Worm (Caenorhabditis elegans) whole organism, midembryonic: ENCODE results near the gene his-60.
A peak's percentile ranks its signal among the peaks of the same experiment; 100 is the strongest.

Experiments used
- T22C8.4 ChIP-seq: fragments of 200-800 bp; sonication (Bioruptor generic); IDR thresholded peaks from 2 replicates; pipeline ENCODE4 v1.3.6; 2022; ENCODE audit warnings: missing genetic modification characterization, missing compliant biosample characterization
- cog-1 ChIP-seq: sonication (generic microtip); optimal IDR thresholded peaks from 2 replicates; lab custom pipeline; 2016; ENCODE audit warnings: missing genetic modification characterization, missing compliant biosample characterization
- flt-1 ChIP-seq: fragments of 200-800 bp; sonication (Bioruptor generic); IDR thresholded peaks from 2 replicates; pipeline ENCODE4 v1.3.6; 2022; ENCODE audit warnings: missing genetic modification characterization, missing compliant biosample characterization
- klf-2 ChIP-seq: fragments of 200-800 bp; sonication (Bioruptor generic); conservative IDR thresholded peaks from 2 replicates; pipeline ENCODE4 v1.3.6; 2022; ENCODE audit warnings: missing genetic modification reagents, missing genetic modification characterization, missing compliant biosample characterization
- med-1 ChIP-seq: sonication (generic microtip); optimal IDR thresholded peaks from 2 replicates; lab custom pipeline; 2017; ENCODE audit warnings: missing genetic modification characterization, mild to moderate bottlenecking, missing compliant biosample characterization, antibody characterized with exemption, missing genetic modification reagents; ENCODE audit not compliant: insufficient read depth
- ref-1 ChIP-seq: fragments of 200-800 bp; sonication (Bioruptor generic); conservative IDR thresholded peaks from 2 replicates; pipeline ENCODE4 v1.3.6; 2022; ENCODE audit warnings: missing genetic modification reagents, missing genetic modification characterization, missing compliant biosample characterization
- tab-1 ChIP-seq: fragments of 200-800 bp; sonication (Bioruptor generic); IDR thresholded peaks from 2 replicates; pipeline ENCODE4 v1.3.6; 2022; ENCODE audit warnings: missing genetic modification characterization, missing compliant biosample characterization
- ztf-23 ChIP-seq: fragments of 200-800 bp; sonication (Bioruptor generic); IDR thresholded peaks from 2 replicates; pipeline ENCODE4 v1.3.6; 2022; ENCODE audit warnings: missing genetic modification reagents, missing genetic modification characterization, missing compliant biosample characterization
- ztf-29 ChIP-seq: fragments of 200-800 bp; sonication (Bioruptor generic); IDR thresholded peaks from 2 replicates; pipeline ENCODE4 v1.3.6; 2022; ENCODE audit warnings: missing genetic modification reagents, missing genetic modification characterization, missing compliant biosample characterization

The his-60 gene

DNA sequence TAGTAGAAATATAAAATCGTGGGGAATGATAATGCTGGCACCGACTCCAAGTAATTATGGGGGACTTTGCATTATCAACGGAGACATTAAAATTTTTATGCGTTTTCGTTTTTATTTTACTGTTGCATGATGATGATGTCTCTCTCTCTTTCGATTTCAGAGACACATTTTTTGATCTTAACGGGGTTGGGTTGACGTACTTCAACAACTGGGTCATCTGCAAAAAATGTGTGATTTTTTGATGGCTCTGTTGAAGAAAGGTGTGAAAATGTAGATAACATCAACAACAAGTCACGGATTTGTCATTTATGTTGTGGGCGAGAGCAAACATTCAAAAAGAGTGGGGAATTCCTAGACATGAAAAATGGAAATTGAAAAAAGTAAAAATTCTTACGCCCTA lies 13.5 kb upstream of the his-60 start, which contains the start of gene F55G1.15:
F55G1.15 (minus strand) TSS at position 101 of the 400 bp plus-strand sequence.
- TF ChIP-seq tab-1 (GFP tag; lab: Robert Waterston, UW): no peak
- no peak for TF ChIP-seq ztf-29 (GFP tag; lab: Robert Waterston, UW)
- TF ChIP-seq med-1 (GFP tag; lab: Kevin White, UChicago): no peak
- TF ChIP-seq flt-1: no peak
- TF ChIP-seq cog-1 (tag; lab: Kevin White, UChicago): no peak
- TF ChIP-seq ref-1: no peak
- TF ChIP-seq T22C8.4 (GFP tag; lab: Robert Waterston, UW): no peak
- TF ChIP-seq klf-2 (GFP tag; lab: Robert Waterston, UW): no peak
- TF ChIP-seq ztf-23: no peak

DNA sequence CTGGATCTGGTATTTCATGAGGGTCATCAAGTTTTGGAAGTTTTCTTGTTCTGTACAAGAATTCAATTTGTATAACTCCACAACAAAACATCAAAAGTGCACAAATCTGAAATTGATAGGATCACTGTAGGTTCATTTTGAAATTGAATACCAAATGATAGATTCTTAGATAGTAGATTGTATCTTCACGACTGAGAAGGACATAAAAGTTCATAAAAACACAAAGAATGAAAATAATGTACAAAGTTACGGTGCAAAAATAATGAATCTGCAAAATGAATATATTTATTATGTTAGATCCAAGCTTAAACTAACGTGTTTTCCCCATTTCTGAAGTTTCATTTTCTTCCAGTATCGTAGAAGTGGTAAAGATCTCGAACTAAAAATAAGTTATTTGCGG lies 13.1 kb upstream of the his-60 start:
- TF ChIP-seq T22C8.4 (GFP tag; lab: Robert Waterston, UW) (no peak), klf-2 (GFP tag; lab: Robert Waterston, UW) (no peak), ref-1 (no peak), flt-1 (no peak), cog-1 (tag; lab: Kevin White, UChicago) (no peak), ztf-29 (GFP tag; lab: Robert Waterston, UW) (no peak), tab-1 (GFP tag; lab: Robert Waterston, UW) (no peak), med-1 (GFP tag; lab: Kevin White, UChicago) (no peak), ztf-23 (no peak)

DNA sequence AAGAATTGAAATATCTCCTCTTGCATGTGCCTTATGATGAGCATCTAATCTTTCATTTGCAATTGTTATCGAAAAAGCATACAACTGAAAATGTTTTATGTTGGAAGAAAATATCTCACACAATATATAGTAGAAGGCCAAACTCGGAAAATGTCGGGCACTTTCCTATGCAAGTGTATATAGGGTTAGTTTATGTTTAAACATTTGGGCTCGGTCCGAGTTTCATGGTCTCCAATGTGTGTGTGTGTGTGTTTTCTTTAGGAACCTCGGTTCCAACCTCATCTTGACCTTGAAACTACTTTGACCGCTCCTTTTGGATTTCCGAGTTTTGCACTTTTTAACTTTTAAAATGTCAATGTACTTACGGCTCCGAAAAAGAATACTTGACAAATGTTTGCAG lies 11.5 kb upstream of the his-60 start:
- TF ChIP-seq flt-1 (no peak), cog-1 (tag; lab: Kevin White, UChicago) (no peak), klf-2 (GFP tag; lab: Robert Waterston, UW) (no peak), tab-1 (GFP tag; lab: Robert Waterston, UW) (no peak), ztf-29 (GFP tag; lab: Robert Waterston, UW) (no peak), ztf-23 (no peak), T22C8.4 (GFP tag; lab: Robert Waterston, UW) (no peak), ref-1 (no peak), med-1 (GFP tag; lab: Kevin White, UChicago) (no peak)

DNA sequence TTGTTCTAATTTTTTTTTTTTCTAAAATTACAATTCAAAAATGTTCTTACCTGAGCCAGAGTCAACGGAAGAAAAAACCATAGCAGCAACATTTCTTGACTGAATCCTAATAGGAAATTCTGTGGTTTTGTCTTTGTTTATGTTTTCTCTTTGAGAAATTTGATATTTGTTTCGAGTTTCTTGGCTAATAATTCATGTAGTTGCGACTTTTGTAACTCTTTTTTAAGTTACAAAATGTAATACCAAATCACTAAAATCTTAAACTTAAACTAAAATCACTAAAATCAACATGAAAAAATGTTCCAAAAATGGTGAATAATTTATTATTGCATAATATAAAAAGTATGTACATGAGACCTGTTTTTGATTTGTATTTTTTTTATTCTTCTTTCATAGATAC lies 10.0 kb upstream of the his-60 start, which contains the start of gene egas-4:
egas-4 (minus strand) TSS at position 101 of the 400 bp plus-strand sequence.
- TF ChIP-seq flt-1: no peak
- TF ChIP-seq ztf-29 (GFP tag; lab: Robert Waterston, UW): no peak
- TF ChIP-seq klf-2 (GFP tag; lab: Robert Waterston, UW): no peak
- TF ChIP-seq tab-1 (GFP tag; lab: Robert Waterston, UW): no peak
- no peak for TF ChIP-seq cog-1 (tag; lab: Kevin White, UChicago)
- no peak for TF ChIP-seq T22C8.4 (GFP tag; lab: Robert Waterston, UW)
- TF ChIP-seq ztf-23: no peak
- no peak for TF ChIP-seq ref-1
- no peak for TF ChIP-seq med-1 (GFP tag; lab: Kevin White, UChicago)

DNA sequence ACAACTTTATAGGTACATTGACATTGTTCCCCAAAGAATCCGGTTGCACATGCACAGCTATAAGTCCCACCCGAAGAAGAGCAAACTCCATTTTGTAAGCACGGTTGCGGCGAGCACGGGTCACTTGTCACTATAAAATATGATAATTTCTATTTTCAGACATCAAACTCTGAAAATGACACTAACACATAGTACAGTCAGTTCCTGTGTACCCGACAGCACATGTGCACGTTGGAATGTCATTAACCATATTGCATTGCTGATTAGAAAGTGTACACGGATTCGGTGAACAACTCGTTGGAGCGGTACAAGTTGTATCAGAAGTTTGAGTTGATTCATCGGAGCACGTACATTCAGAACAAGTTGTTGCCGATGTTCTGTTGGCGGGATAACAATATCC lies 9.4 kb upstream of the his-60 start:
- TF ChIP-seq flt-1 (no peak), ztf-29 (GFP tag; lab: Robert Waterston, UW) (no peak), tab-1 (GFP tag; lab: Robert Waterston, UW) (no peak), T22C8.4 (GFP tag; lab: Robert Waterston, UW) (no peak), med-1 (GFP tag; lab: Kevin White, UChicago) (no peak), ztf-23 (no peak), klf-2 (GFP tag; lab: Robert Waterston, UW) (no peak), cog-1 (tag; lab: Kevin White, UChicago) (no peak), ref-1 (no peak)

DNA sequence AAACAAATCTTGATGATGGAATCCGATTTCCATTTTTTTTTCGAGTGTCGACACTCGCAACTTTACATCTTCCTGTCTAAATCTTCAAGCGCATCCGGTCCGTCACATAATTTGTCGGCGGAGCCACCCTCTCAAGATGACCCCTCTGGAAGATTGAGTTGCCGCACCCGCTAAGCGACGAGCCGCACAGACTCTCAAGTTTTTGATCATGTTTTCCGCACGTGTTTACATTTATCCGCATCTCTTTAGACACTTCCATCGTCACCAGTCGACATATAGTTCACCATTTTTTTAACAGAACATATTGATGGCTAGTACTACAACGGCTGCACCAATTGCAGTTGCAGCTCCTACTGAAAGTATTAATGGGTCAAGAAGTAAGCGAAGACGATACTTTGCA lies 3.7 kb upstream of the his-60 start, which contains the start of gene F55G1.1:
F55G1.1 (plus strand) TSS at position 301 of the 400 bp plus-strand sequence.
- TF ChIP-seq ztf-29 (GFP tag; lab: Robert Waterston, UW) (no peak), ref-1 (no peak), flt-1 (no peak), ztf-23 (no peak), T22C8.4 (GFP tag; lab: Robert Waterston, UW) (no peak)

DNA sequence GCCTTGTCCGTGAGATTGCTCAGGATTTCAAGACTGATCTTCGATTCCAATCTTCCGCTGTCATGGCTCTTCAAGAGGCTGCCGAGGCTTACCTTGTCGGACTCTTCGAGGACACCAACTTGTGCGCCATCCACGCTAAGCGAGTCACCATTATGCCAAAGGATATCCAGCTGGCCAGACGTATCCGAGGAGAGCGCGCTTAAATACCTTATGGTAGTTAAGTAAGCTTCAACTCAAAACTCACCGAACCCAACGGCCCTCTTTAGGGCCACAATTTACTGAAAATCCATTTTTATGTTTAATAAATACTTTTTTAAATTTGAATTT lies 628 bp upstream of the his-60 start:
- TF ChIP-seq ref-1 (no peak), flt-1 (peak; percentile 65)

DNA sequence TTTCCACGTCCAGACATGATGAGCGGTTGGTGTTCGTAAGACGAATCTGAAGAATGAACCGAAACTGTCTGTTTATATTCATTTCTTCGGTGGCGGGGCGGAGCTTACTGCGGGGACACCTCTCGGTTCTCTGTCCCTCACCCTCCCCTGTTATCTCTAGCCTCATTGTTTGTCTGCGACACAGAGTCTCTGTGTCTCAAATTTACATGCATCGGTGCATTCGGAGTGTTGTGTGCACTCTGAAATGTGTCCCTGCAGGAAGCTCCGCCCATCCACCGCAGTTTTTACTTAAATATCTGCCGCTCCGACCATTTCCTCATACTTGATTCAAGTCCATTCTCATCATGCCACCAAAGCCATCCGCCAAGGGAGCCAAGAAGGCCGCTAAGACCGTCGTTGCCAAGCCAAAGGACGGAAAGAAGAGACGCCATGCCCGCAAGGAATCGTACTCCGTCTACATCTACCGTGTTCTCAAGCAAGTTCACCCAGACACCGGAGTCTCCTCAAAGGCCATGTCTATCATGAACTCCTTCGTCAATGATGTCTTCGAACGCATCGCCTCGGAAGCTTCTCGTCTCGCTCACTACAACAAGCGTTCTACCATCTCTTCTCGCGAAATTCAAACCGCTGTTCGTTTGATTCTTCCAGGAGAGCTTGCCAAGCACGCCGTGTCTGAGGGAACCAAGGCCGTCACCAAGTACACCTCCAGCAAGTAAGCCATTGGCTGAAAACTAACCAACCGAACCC lies 1.4 kb downstream of the his-60 start, which contains the start of the genes his-61 and his-62:
his-61 (minus strand) TSS at position 17 of the 747 bp plus-strand sequence.
his-62 (plus strand) TSS at position 345 of the 747 bp plus-strand sequence.
- TF ChIP-seq ztf-29 (GFP tag; lab: Robert Waterston, UW) (no peak; the same call in 1 of the 2 replicates), ztf-23 (0 out of 2 replicates have a peak, but pooled peaks have one; percentile 4), med-1 (GFP tag; lab: Kevin White, UChicago) (no peak), cog-1 (tag; lab: Kevin White, UChicago) (peak; percentile 97), flt-1 (peak; percentile 58), tab-1 (GFP tag; lab: Robert Waterston, UW) (no peak), ref-1 (no peak), T22C8.4 (GFP tag; lab: Robert Waterston, UW) (no peak), klf-2 (GFP tag; lab: Robert Waterston, UW) (peak; percentile 73)

DNA sequence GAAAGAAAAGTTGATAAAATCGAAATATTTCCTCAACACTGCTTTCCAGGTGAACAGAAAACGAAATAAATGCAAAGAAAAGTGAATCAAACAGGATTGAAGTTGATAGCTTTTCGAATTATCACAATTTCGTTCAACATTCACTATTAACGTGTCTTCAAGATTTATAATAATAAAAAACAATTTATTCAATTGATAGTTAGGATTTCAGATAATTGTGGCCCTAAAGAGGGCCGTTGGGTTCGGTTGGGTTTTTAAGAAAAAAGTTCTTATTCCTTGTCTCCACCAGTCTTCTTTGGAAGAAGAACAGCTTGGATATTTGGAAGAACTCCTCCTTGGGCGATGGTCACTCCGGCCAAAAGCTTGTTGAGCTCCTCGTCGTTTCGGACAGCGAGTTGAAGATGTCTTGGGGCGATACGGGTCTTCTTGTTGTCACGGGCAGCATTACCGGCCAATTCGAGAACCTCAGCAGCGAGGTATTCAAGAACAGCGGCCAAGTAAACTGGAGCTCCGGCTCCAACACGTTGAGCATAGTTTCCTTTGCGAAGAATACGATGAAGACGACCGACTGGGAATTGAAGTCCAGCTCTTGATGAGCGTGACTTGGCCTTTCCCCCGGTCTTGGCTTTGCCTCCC lies 2.1 kb downstream of the his-60 start:
- peak; percentile 32; the same call in 1 of the 2 replicates for TF ChIP-seq ref-1
- 0 out of 2 replicates have a peak, but pooled peaks have one; percentile 8 for TF ChIP-seq tab-1 (GFP tag; lab: Robert Waterston, UW)
- 0 out of 2 replicates have a peak, but pooled peaks have one; percentile 9 for TF ChIP-seq ztf-23
